Fruit fly (Drosophila melanogaster): Measurements from ENCODE around the gene CG10077.
A peak's percentile ranks its signal among the peaks of the same experiment; 100 is the strongest.

CG10077 gene

DNA sequence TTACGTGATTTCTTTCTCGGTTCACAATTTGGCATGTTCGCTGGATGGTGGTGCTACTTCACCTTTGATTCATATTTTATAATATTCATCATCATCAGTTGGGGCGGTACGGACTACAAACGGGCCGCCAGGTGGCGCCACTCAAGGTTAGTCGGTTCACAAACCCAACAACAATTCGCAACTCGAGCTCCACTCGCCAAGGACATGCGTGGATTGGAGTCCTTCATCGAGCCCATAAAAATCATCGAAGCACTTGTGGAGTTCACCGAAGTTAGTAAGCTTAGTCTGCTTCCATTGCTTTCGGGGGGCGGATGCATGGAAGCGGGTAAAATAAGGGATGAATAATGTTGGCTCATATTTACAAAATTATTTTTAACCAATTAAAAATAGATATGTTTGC lies 48.9 kb downstream of the CG10077 start (continued):
- TF ChIP-seq stwl (tag; optimal IDR thresholded peaks at IDR 0.05) (peak; percentile 15), Doc3 (GFP tag; IDR thresholded peaks at IDR 0.05; ENCODE audit: partially characterized antibody) (no peak), CG15514 (GFP tag; optimal IDR thresholded peaks at IDR 0.05) (peak; percentile 30), Dp (GFP tag; optimal IDR thresholded peaks at IDR 0.05) (no peak), zfh2 (GFP tag; optimal IDR thresholded peaks at IDR 0.05) (no peak), CG8290 (GFP tag; optimal IDR thresholded peaks at IDR 0.05) (peak; percentile 20), CG8290 (tag; optimal IDR thresholded peaks at IDR 0.05) (peak in 1 of 2 experiments; percentile 17), CG11456 (GFP tag; IDR thresholded peaks at IDR 0.05) (0 out of 3 replicates have a peak, but pooled peaks have one; percentile 28), ap (GFP tag; IDR thresholded peaks at IDR 0.05) (no peak), CG16779 (GFP tag; IDR thresholded peaks at IDR 0.05) (no peak), ci (GFP tag; IDR thresholded peaks at IDR 0.05) (no peak), CG6791 (GFP tag; IDR thresholded peaks at IDR 0.05; ENCODE audit: partially characterized antibody) (peak; percentile 52; the same call in 1 of the 3 replicates), CG13424 (tag; optimal IDR thresholded peaks at IDR 0.05) (no peak), CG3281 (GFP tag; optimal IDR thresholded peaks at IDR 0.05) (no peak), dm (GFP tag; optimal IDR thresholded peaks at IDR 0.05) (no peak), CG1024 (GFP tag; IDR thresholded peaks at IDR 0.05) (no peak), CG4360 (GFP tag; IDR thresholded peaks at IDR 0.05) (peak; percentile 52), Med (GFP tag) (peak; percentile 41), Nf-YC (tag; optimal IDR thresholded peaks at IDR 0.05) (peak; percentile 63), amos (GFP tag; IDR thresholded peaks at IDR 0.05; ENCODE audit: partially characterized antibody) (no peak), CTCF (GFP tag; optimal IDR thresholded peaks at IDR 0.05) (peak; percentile 90), ewg (GFP tag; optimal IDR thresholded peaks at IDR 0.05) (peak; percentile 95), abd-A (tag; optimal IDR thresholded peaks at IDR 0.05) (peak; percentile 43), scrt (GFP tag; optimal IDR thresholded peaks at IDR 0.05) (peak; percentile 82), sug (tag; optimal IDR thresholded peaks at IDR 0.05) (no peak), zfh1 (GFP tag; IDR thresholded peaks at IDR 0.05) (0 out of 3 replicates have a peak, but pooled peaks have one; percentile 10), ro (GFP tag; IDR thresholded peaks at IDR 0.05) (no peak), pzg (GFP tag; optimal IDR thresholded peaks at IDR 0.05) (peak; percentile 17), odd (GFP tag; optimal IDR thresholded peaks at IDR 0.05) (no peak), Deaf1 (tag; optimal IDR thresholded peaks at IDR 0.05) (peak; percentile 67), pita (GFP tag; optimal IDR thresholded peaks at IDR 0.05) (peak; percentile 28), Sry-β (GFP tag; optimal IDR thresholded peaks at IDR 0.05) (no peak), CG34224 (GFP tag; IDR thresholded peaks at IDR 0.05; ENCODE audit: partially characterized antibody) (no peak), CG12104 (GFP tag; optimal IDR thresholded peaks at IDR 0.05) (no peak), slbo (GFP tag; IDR thresholded peaks at IDR 0.05) (peak; percentile 11; the same call in 1 of the 2 replicates), PHDP (tag; optimal IDR thresholded peaks at IDR 0.05) (no peak), kni (GFP tag; optimal IDR thresholded peaks at IDR 0.05) (no peak), crc (GFP tag; optimal IDR thresholded peaks at IDR 0.05) (no peak), CG18619 (GFP tag; optimal IDR thresholded peaks at IDR 0.05) (no peak)

DNA sequence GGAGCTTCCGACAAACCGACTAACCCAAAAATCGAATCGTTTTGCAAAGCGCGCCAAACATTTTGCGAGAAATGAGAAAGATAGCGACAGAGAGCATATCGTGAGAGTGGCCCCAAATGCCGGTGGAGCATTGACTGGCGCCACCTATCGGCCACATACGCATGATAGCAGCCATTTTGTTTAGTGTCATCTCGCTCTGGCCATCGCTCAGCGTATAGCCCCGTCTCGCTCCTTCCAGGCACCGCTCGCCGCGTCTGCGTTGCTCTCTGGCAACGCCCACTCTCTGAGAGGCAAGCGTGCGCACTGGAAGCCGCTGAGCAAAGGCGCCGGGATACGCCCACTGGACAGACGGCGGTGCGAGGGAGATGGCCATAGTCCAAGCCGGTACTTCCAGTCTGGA lies 51.7 kb downstream of the CG10077 start:
- TF ChIP-seq CG6254 (GFP tag; optimal IDR thresholded peaks at IDR 0.05) (peak; percentile 14), Hr78 (GFP tag; optimal IDR thresholded peaks at IDR 0.05) (no peak), CG3163 (GFP tag; optimal IDR thresholded peaks at IDR 0.05) (peak; percentile 6), CG13123 (GFP tag; optimal IDR thresholded peaks at IDR 0.05) (no peak), zen (tag; optimal IDR thresholded peaks at IDR 0.05) (no peak), Fer2 (tag; optimal IDR thresholded peaks at IDR 0.05) (no peak), fd3F (GFP tag; optimal IDR thresholded peaks at IDR 0.05) (no peak), pnt (GFP tag; optimal IDR thresholded peaks at IDR 0.05) (no peak), CrebB (tag; optimal IDR thresholded peaks at IDR 0.05) (no peak), CG7271 (tag; optimal IDR thresholded peaks at IDR 0.05) (no peak), Adf1 (GFP tag; IDR thresholded peaks at IDR 0.05) (peak; percentile 81), Nf-YB (GFP tag; optimal IDR thresholded peaks at IDR 0.05) (peak; percentile 97), prd (optimal IDR thresholded peaks at IDR 0.05) (no peak), prd (GFP tag; IDR thresholded peaks at IDR 0.05) (0 out of 3 replicates have a peak, but pooled peaks have one; percentile 18), run (tag; optimal IDR thresholded peaks at IDR 0.05) (no peak)

Measured in whole organism, embryonic.